Fruit fly (Drosophila melanogaster) whole organism, adult: ENCODE data around the gene Uxs.

Experiments used
- CG11617 ChIP-seq: fragments of 200-800 bp; sonication (Bioruptor generic); optimal IDR thresholded peaks from 2 replicates; lab custom pipeline; 2017; ENCODE audit warnings: mild to moderate bottlenecking, missing biosample characterization, missing genetic modification reagents, missing genetic modification characterization
- CG12768 ChIP-seq: fragments of 200-800 bp; sonication (Bioruptor generic); optimal IDR thresholded peaks from 2 replicates; lab custom pipeline; 2017; ENCODE audit warnings: missing biosample characterization, missing genetic modification characterization, mild to moderate bottlenecking, moderate library complexity, missing genetic modification reagents
- CG14711 ChIP-seq: fragments of 200-800 bp; sonication (Bioruptor generic); optimal IDR thresholded peaks from 2 replicates; lab custom pipeline; 2018; ENCODE audit warnings: missing biosample characterization, mild to moderate bottlenecking, missing genetic modification characterization, moderate library complexity
- CG1620 ChIP-seq: fragments of 200-800 bp; sonication (Bioruptor generic); optimal IDR thresholded peaks from 2 replicates; lab custom pipeline; 2016; ENCODE audit warnings: missing biosample characterization, missing genetic modification characterization
- CG33017 ChIP-seq: fragments of 200-800 bp; sonication (Bioruptor generic); optimal IDR thresholded peaks from 2 replicates; lab custom pipeline; 2018; ENCODE audit warnings: missing biosample characterization, mild to moderate bottlenecking, missing genetic modification characterization, moderate library complexity
- CG5204 ChIP-seq: fragments of 200-800 bp; sonication (Bioruptor generic); optimal IDR thresholded peaks from 2 replicates; lab custom pipeline; 2016; ENCODE audit warnings: missing biosample characterization, missing genetic modification characterization
- CG7045 ChIP-seq: fragments of 200-800 bp; sonication (Bioruptor generic); optimal IDR thresholded peaks from 2 replicates; lab custom pipeline; 2017; ENCODE audit warnings: missing biosample characterization, mild to moderate bottlenecking, missing genetic modification characterization
- CG7101 ChIP-seq: fragments of 200-800 bp; sonication (Bioruptor generic); optimal IDR thresholded peaks from 2 replicates; lab custom pipeline; 2018; ENCODE audit warnings: missing biosample characterization, mild to moderate bottlenecking, missing genetic modification characterization, moderate library complexity
- Clk ChIP-seq: fragments of 200-800 bp; sonication (Bioruptor generic); optimal IDR thresholded peaks from 2 replicates; lab custom pipeline; 2017; ENCODE audit warnings: missing biosample characterization, missing genetic modification characterization
- Crg-1 ChIP-seq: fragments of 200-800 bp; sonication (Bioruptor generic); optimal IDR thresholded peaks from 2 replicates; lab custom pipeline; 2016; ENCODE audit warnings: missing biosample characterization, missing genetic modification characterization
- Hr96 ChIP-seq: fragments of 200-800 bp; sonication (Bioruptor generic); optimal IDR thresholded peaks from 2 replicates; lab custom pipeline; 2016; ENCODE audit warnings: missing biosample characterization, missing genetic modification characterization
- Mnt ChIP-seq: fragments of 200-800 bp; sonication (Bioruptor generic); optimal IDR thresholded peaks from 2 replicates; lab custom pipeline; 2016; ENCODE audit warnings: missing biosample characterization, mild to moderate bottlenecking, missing genetic modification characterization
- bab1 ChIP-seq: fragments of 200-800 bp; sonication (Bioruptor generic); optimal IDR thresholded peaks from 3 replicates; lab custom pipeline; 2019; ENCODE audit warnings: missing biosample characterization, mild to moderate bottlenecking, missing genetic modification characterization, moderate library complexity
- cic ChIP-seq: fragments of 200-800 bp; sonication (Bioruptor generic); optimal IDR thresholded peaks from 2 replicates; lab custom pipeline; 2017; ENCODE audit warnings: missing biosample characterization, mild to moderate bottlenecking, missing genetic modification characterization, moderate library complexity
- cnc ChIP-seq, 2 experiments: fragments of >200 bp; optimal IDR thresholded peaks; 2 replicates each; lab custom pipeline; 2017
- kay ChIP-seq: fragments of 200-800 bp; sonication (Bioruptor generic); peaks from one replicate; lab custom pipeline; 2016; ENCODE audit warnings: missing biosample characterization, missing genetic modification characterization, borderline replicate concordance
- ovo ChIP-seq: fragments of 200-800 bp; sonication (Bioruptor generic); optimal IDR thresholded peaks from 2 replicates; lab custom pipeline; 2016; ENCODE audit warnings: missing biosample characterization, missing genetic modification characterization
- pad ChIP-seq: fragments of 200-800 bp; sonication (Bioruptor generic); optimal IDR thresholded peaks from 3 replicates; lab custom pipeline; 2017; ENCODE audit warnings: missing biosample characterization, missing genetic modification characterization, mild to moderate bottlenecking, moderate library complexity, missing genetic modification reagents
- tj ChIP-seq: fragments of 200-800 bp; sonication (Bioruptor generic); optimal IDR thresholded peaks from 3 replicates; lab custom pipeline; 2017; ENCODE audit warnings: missing biosample characterization, mild to moderate bottlenecking, missing genetic modification characterization, moderate library complexity
- toe ChIP-seq: fragments of 200-800 bp; sonication (Bioruptor generic); optimal IDR thresholded peaks from 2 replicates; lab custom pipeline; 2016; ENCODE audit warnings: missing biosample characterization, missing genetic modification characterization

Gene Uxs

DNA sequence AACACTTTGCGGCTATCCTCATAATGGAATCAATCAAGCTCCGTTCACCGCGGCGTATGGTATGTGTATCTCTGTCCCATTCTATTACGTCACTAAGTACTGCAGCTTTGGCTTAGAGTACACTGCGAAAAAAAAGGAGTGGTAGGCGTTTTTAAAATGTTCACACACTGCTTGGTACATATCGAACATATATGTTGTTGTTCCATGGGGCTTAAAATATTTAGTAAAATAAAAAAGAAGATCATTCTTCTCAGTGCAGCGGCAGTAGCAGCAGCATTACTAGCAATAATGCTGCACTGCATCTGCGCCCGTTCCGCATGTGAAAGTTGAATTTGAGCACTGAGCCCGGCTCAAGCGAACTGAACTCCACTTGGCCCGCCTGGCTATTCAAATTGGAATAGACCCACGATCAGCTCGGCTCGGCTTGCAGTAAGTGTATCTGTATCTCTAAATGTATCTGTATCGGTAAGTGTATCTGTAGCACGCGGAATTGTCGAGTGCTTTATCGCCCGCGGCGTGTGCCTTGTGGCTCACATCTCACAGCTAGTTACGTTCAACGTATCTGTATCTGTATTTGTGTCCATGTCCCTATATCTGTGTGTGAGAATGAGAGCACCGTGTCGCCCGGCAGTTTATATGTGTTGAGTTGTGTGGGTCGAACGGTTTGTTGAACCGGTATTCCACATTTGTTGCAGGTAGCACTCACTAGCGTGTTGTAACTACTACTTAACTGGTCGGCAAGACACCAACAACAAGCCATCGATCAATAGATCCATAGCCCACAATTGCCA is 27.3 kb upstream of the Uxs start:
- TF ChIP-seq cnc (optimal IDR thresholded peaks at IDR 0.05; lab: Kevin White, UChicago) (no peak), CG7045 (GFP tag; lab: Kevin White, UChicago) (peak; percentile 75), CG12768 (GFP tag; lab: Kevin White, UChicago) (no peak), toe (GFP tag; lab: Kevin White, UChicago) (no peak), Crg-1 (GFP tag; lab: Kevin White, UChicago) (no peak), CG14711 (tag; lab: Kevin White, UChicago) (no peak), Clk (no peak), kay (GFP tag; lab: Kevin White, UChicago) (peak; percentile 4), CG11617 (no peak), CG7101 (no peak), tj (GFP tag; lab: Kevin White, UChicago) (peak; percentile 16), CG5204 (GFP tag; lab: Kevin White, UChicago) (peak; percentile 61), Mnt (no peak), Hr96 (GFP tag; lab: Kevin White, UChicago) (no peak), CG1620 (GFP tag; lab: Kevin White, UChicago) (no peak), bab1 (GFP tag; lab: Kevin White, UChicago) (no peak)

DNA sequence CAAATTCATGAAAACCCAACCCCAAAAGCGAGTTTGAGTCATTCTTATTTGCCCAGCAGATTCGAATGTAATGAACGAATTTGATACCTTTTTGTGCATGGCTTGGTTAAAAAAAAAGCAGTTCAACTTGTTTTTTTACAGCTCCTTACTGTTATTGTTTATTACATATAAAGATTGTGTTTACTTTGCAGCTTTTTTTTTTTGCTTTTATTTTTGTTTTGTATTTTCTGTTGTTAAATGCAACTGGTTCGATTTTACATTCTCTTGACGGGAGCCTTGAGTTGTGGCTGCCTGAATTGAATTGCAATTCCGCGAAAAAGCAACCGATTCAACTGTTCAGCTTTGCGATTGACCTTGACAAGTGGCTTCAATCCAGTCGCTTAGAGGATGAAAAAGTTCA is 26.2 kb upstream of the Uxs start:
- TF ChIP-seq CG33017 (tag; lab: Kevin White, UChicago) (no peak), Clk (no peak), pad (GFP tag; lab: Kevin White, UChicago) (no peak), CG7101 (no peak), bab1 (GFP tag; lab: Kevin White, UChicago) (no peak), CG14711 (tag; lab: Kevin White, UChicago) (no peak), Crg-1 (GFP tag; lab: Kevin White, UChicago) (no peak), tj (GFP tag; lab: Kevin White, UChicago) (peak; percentile 76), CG7045 (GFP tag; lab: Kevin White, UChicago) (no peak)

- TF ChIP-seq tj (GFP tag; lab: Kevin White, UChicago) (no peak), cic (GFP tag; lab: Kevin White, UChicago) (no peak), cnc (optimal IDR thresholded peaks at IDR 0.05; lab: Kevin White, UChicago) (no peak), Hr96 (GFP tag; lab: Kevin White, UChicago) (no peak), CG33017 (tag; lab: Kevin White, UChicago) (no peak), Crg-1 (GFP tag; lab: Kevin White, UChicago) (no peak), Clk (no peak)
Measured at dm6 chr3L:8155324-8155723, 25.4 kb upstream of the Uxs start.

dm6 chr3L:8156199-8156598 is 24.5 kb upstream of the Uxs start:
- TF ChIP-seq CG12768 (GFP tag; lab: Kevin White, UChicago) (no peak), toe (GFP tag; lab: Kevin White, UChicago) (no peak), cnc (optimal IDR thresholded peaks at IDR 0.05; lab: Kevin White, UChicago) (no peak), tj (GFP tag; lab: Kevin White, UChicago) (no peak), CG33017 (tag; lab: Kevin White, UChicago) (no peak), Mnt (no peak), ovo (no peak), Clk (no peak), CG7101 (no peak), CG7045 (GFP tag; lab: Kevin White, UChicago) (no peak), CG5204 (GFP tag; lab: Kevin White, UChicago) (no peak), Crg-1 (GFP tag; lab: Kevin White, UChicago) (no peak), pad (GFP tag; lab: Kevin White, UChicago) (no peak)

DNA sequence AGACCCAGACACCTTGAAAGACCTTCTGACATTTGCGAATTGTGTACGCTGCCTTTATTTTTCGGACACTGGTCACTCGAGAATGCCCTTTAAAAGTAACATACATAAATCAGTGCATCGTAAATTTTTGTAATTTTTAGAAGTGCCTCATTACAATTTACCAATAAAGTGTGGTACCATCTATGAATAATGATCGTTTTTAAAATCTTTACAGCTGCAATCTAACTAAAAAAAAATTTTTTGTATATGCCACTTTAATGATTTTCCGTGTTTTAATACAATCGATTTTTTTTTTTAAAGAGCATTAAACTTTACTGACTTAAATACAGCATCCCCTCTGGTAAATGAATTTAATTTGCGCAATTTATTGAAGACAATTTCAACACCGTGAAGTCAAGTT is 23.6 kb upstream of the Uxs start:
- no peak for TF ChIP-seq CG7101

DNA sequence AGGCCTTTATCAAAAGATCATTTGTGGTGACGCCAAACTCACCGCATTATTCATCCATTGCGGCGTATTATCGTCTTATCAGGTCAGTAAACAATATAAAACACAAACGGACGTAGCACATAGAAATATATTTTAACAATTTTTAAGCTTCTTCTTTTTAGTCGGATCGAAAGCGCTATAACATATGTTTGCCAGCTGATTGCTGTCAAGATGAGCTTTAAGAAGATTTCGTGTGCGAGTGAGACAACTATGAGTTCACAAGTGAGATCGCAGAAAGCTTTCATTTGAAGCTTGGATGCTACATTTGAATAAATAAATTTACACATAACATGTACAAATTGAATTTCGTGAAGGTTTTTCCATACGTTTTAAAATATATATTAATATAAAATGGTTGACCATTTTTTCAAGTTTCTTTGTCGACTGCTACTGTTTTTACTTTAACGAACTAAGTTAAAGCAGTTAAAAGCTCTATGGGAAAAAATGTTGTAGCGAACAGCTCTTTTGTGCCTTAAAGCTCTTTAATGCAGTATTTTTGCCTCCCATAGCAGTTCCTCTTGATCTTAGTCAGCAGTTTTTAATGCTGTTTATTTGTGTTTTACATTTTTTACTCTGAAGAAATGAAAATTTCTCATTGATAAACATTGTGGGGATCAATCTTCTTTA is 21.9 kb upstream of the Uxs start, which contains the start of gene CG42445:
Gene CG42445, minus strand, starts transcription at position 186 of the 666 bp plus-strand sequence.
- TF ChIP-seq CG14711 (tag; lab: Kevin White, UChicago) (no peak), kay (GFP tag; lab: Kevin White, UChicago) (peak; percentile 76), bab1 (GFP tag; lab: Kevin White, UChicago) (peak; percentile 49), tj (GFP tag; lab: Kevin White, UChicago) (peak; percentile 99)
